Worm (Caenorhabditis elegans) whole organism, young adult: ENCODE results near the gene C08H9.15.

Experiments used
- F33H1.4 ChIP-seq: fragments of 200-800 bp; sonication (Bioruptor generic); IDR thresholded peaks from 2 replicates; pipeline ENCODE4 v1.3.6; 2022; ENCODE audit warnings: missing genetic modification reagents, missing genetic modification characterization, missing compliant biosample characterization
- ZK185.1 ChIP-seq: sonication (generic microtip); optimal IDR thresholded peaks from 2 replicates; lab custom pipeline; 2016; ENCODE audit warnings: mild to moderate bottlenecking, missing genetic modification characterization, missing compliant biosample characterization; ENCODE audit not compliant: poor library complexity, severe bottlenecking
- ama-1 ChIP-seq, 3 experiments: fragments of 150-350 bp in 1 of 3; sonication (generic microtip) in 2 of 3; optimal IDR thresholded peaks; 2 replicates each; lab custom pipeline; 2014 to 2018; ENCODE audit warnings: missing biosample characterization in 2 of 3, missing genetic modification characterization in 2 of 3, missing genetic modification reagents in 2 of 3
- ceh-79 ChIP-seq: sonication (generic microtip); optimal IDR thresholded peaks from 2 replicates; lab custom pipeline; 2017; ENCODE audit warnings: mild to moderate bottlenecking, missing genetic modification characterization, missing compliant biosample characterization
- die-1 ChIP-seq: sonication (generic microtip); optimal IDR thresholded peaks from 2 replicates; lab custom pipeline; 2016; ENCODE audit warnings: missing genotype, mild to moderate bottlenecking, missing genetic modification characterization, missing compliant biosample characterization
- ets-4 ChIP-seq: fragments of 200-800 bp; sonication (Bioruptor generic); optimal IDR thresholded peaks from 2 replicates; lab custom pipeline; 2018; ENCODE audit warnings: mild to moderate bottlenecking, missing genetic modification characterization, missing compliant biosample characterization
- mel-28 ChIP-seq: sonication (generic microtip); optimal IDR thresholded peaks from 2 replicates; lab custom pipeline; 2016; ENCODE audit warnings: borderline replicate concordance, mild to moderate bottlenecking, missing genetic modification characterization, missing compliant biosample characterization

ce11 chrII:9891823-9892222 is 10.8 kb downstream of the C08H9.15 start:
- TF ChIP-seq ZK185.1 (tag; lab: Kevin White, UChicago) (no peak), ceh-79 (tag; lab: Kevin White, UChicago) (no peak), die-1 (tag; lab: Kevin White, UChicago) (no peak), ama-1 (optimal IDR thresholded peaks at IDR 0.05; lab: Kevin White, UChicago) (no peak), ama-1 (GFP tag; optimal IDR thresholded peaks at IDR 0.05; lab: Kevin White, UChicago) (no peak), mel-28 (tag; lab: Kevin White, UChicago) (no peak), F33H1.4 (no peak), ets-4 (peak; percentile 71)
